Worm (Caenorhabditis elegans): Measurements from ENCODE around the gene T01E8.8.

ce11 chrII:10203765-10204164 lies 27.3 kb upstream of the T01E8.8 start:
- no peak for TF ChIP-seq pax-1 (tag; optimal IDR thresholded peaks at IDR 0.05)
- no peak for TF ChIP-seq tbx-2 (tag; optimal IDR thresholded peaks at IDR 0.05)

Measured in whole organism, late embryonic.